Worm (Caenorhabditis elegans) whole organism, early embryonic: ENCODE data around the gene prp-6.

Experiments
- B0310.2 ChIP-seq: sonication (generic microtip); optimal IDR thresholded peaks from 2 replicates; lab custom pipeline; 2016; ENCODE audit warnings: mild to moderate bottlenecking, missing genetic modification characterization, missing compliant biosample characterization
- F13C5.2 ChIP-seq: sonication (generic microtip); optimal IDR thresholded peaks from 2 replicates; lab custom pipeline; 2017; ENCODE audit warnings: mild to moderate bottlenecking, missing genetic modification characterization, inconsistent platforms, missing compliant biosample characterization
- aly-1 ChIP-seq: sonication (generic microtip); optimal IDR thresholded peaks from 2 replicates; lab custom pipeline; 2016; ENCODE audit warnings: missing genetic modification characterization, missing compliant biosample characterization
- ama-1 ChIP-seq: fragments of 150-350 bp; optimal IDR thresholded peaks from 2 replicates; lab custom pipeline; 2014
- ceh-13 ChIP-seq: fragments of 200-800 bp; sonication (Bioruptor generic); optimal IDR thresholded peaks from 2 replicates; lab custom pipeline; 2018; ENCODE audit warnings: mild to moderate bottlenecking, missing genetic modification characterization, missing compliant biosample characterization
- ceh-36 ChIP-seq: sonication (generic microtip); optimal IDR thresholded peaks from 2 replicates; lab custom pipeline; 2016; ENCODE audit warnings: missing genetic modification characterization, inconsistent platforms, missing compliant biosample characterization
- ets-7 ChIP-seq: sonication (generic microtip); optimal IDR thresholded peaks from 2 replicates; lab custom pipeline; 2016; ENCODE audit warnings: missing genotype, missing genetic modification characterization, missing compliant biosample characterization
- flt-1 ChIP-seq: fragments of 200-800 bp; sonication (Bioruptor generic); IDR thresholded peaks from 2 replicates; pipeline ENCODE4 v1.3.6; 2022; ENCODE audit warnings: missing genetic modification characterization, missing compliant biosample characterization
- hmbx-1 ChIP-seq: sonication (generic microtip); optimal IDR thresholded peaks from 2 replicates; lab custom pipeline; 2016; ENCODE audit warnings: mild to moderate bottlenecking, missing genetic modification characterization, missing compliant biosample characterization
- hmg-4 ChIP-seq: fragments of 200-800 bp; sonication (Bioruptor generic); optimal IDR thresholded peaks from 2 replicates; lab custom pipeline; 2018; ENCODE audit warnings: mild to moderate bottlenecking, missing genetic modification characterization, missing compliant biosample characterization
- hnd-1 ChIP-seq: sonication (generic microtip); optimal IDR thresholded peaks from 2 replicates; lab custom pipeline; 2016; ENCODE audit warnings: missing genetic modification characterization, missing compliant biosample characterization
- pes-1 ChIP-seq: fragments of 200-800 bp; sonication (Bioruptor generic); IDR thresholded peaks from 2 replicates; pipeline ENCODE4 v1.3.6; 2022; ENCODE audit warnings: missing genetic modification reagents, missing genetic modification characterization, missing compliant biosample characterization
- scrt-1 ChIP-seq: fragments of 200-800 bp; sonication (Bioruptor generic); IDR thresholded peaks from 2 replicates; pipeline ENCODE4 v1.3.6; 2022; ENCODE audit warnings: missing genetic modification characterization, missing compliant biosample characterization
- sea-1 ChIP-seq: fragments of 200-800 bp; sonication (Bioruptor generic); conservative IDR thresholded peaks from 2 replicates; pipeline ENCODE4 v1.3.6; 2022; ENCODE audit warnings: missing genetic modification characterization, missing compliant biosample characterization
- tbx-11 ChIP-seq: fragments of 200-800 bp; sonication (Bioruptor generic); IDR thresholded peaks from 2 replicates; pipeline ENCODE4 v1.3.6; 2022; ENCODE audit warnings: missing genetic modification characterization, missing compliant biosample characterization
- tbx-37 ChIP-seq: fragments of 200-800 bp; sonication (Bioruptor generic); conservative IDR thresholded peaks from 2 replicates; pipeline ENCODE4 v1.3.6; 2022; ENCODE audit warnings: missing genetic modification reagents, missing genetic modification characterization, missing compliant biosample characterization
- tra-4 ChIP-seq: sonication (generic microtip); optimal IDR thresholded peaks from 2 replicates; lab custom pipeline; 2017; ENCODE audit warnings: missing genetic modification characterization, missing compliant biosample characterization

prp-6 gene

DNA sequence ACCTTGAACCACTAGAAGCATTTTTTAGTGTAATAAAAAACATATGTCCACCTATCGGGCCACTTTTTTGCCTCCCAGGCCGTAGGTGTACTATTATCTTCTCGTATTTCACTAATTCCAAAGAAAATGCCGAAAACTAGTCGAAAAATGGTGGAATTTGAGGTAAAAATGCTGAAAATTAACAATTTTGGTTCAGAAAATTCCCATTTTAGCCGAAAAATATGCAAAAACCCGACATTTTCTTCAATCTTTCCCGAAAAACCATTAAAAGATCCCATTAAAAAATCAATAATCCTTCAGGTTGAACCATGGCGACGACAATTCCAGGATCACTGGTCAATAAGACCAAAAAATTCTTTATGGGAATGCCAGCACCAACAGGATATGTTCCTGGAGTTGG is at the start of gene prp-6:
Gene prp-6, plus strand, starts transcription at position 301 of the 400 bp plus-strand sequence.
- no peak for TF ChIP-seq ets-7 (tag; lab: Kevin White, UChicago)
- no peak for TF ChIP-seq ceh-13 (GFP tag; lab: Kevin White, UChicago)
- no peak for TF ChIP-seq scrt-1 (GFP tag; lab: Robert Waterston, UW)
- TF ChIP-seq ceh-36 (tag; lab: Kevin White, UChicago) = no peak
- no peak for TF ChIP-seq sea-1 (GFP tag; lab: Robert Waterston, UW)
- TF ChIP-seq hmg-4 (GFP tag; lab: Kevin White, UChicago) = no peak
- no peak for TF ChIP-seq tbx-11 (GFP tag; lab: Robert Waterston, UW)
- no peak for TF ChIP-seq hmbx-1
- TF ChIP-seq flt-1 = no peak
- TF ChIP-seq aly-1 (tag; lab: Kevin White, UChicago) = no peak
- no peak for TF ChIP-seq B0310.2
- no peak for TF ChIP-seq tbx-37
- TF ChIP-seq tra-4 (tag; lab: Kevin White, UChicago) = no peak
- no peak for TF ChIP-seq pes-1 (GFP tag; lab: Robert Waterston, UW)
- no peak for TF ChIP-seq ama-1 (lab: Kevin White, UChicago)
- no peak for TF ChIP-seq hnd-1 (tag; lab: Kevin White, UChicago)
- TF ChIP-seq F13C5.2 (tag; lab: Kevin White, UChicago) = no peak

DNA sequence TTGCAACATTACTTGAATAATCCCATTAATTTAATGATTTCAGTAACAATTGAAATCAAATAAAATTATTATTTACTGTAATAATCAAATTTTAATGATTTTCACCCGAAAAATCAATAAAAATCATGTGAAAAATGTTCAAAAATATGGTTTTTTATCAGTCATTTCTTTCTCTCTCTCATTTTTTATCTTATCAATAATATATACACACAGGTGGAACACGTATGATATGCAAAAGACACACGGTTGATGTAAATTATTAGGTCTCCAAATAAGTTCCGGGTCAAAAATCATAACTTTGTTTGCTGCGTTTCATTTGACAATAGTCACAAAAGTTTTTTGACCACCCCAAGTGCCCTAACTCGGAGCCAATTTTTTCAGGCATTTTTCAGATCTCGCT is 44.1 kb upstream of the prp-6 start:
- no peak for TF ChIP-seq tra-4 (tag; lab: Kevin White, UChicago)
- no peak for TF ChIP-seq B0310.2

DNA sequence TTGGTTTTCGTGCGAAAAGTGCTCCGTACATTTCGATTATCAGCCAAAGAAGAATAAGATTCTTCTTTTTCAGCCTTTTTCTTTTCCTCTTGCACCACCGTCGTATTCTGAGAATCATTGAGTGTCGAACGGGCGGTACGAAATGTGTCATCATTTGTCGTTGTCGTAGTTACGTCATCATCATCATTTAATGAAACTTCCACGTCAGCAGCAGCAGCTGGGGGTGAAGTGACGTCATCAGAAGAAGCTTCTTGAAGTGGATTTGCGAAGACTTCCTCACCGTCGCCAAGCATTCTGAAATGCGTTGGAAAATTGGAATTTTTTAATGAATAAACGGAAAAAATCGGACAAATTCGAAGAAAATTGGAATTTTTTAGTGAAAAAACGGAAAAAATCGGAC is 42.5 kb upstream of the prp-6 start, which contains the start of gene snx-6:
Gene snx-6, minus strand, starts transcription at position 294 of the 400 bp plus-strand sequence.
- TF ChIP-seq ceh-13 (GFP tag; lab: Kevin White, UChicago) (no peak), hmg-4 (GFP tag; lab: Kevin White, UChicago) (no peak), pes-1 (GFP tag; lab: Robert Waterston, UW) (no peak), ceh-36 (tag; lab: Kevin White, UChicago) (no peak), hmbx-1 (no peak), flt-1 (no peak), hnd-1 (tag; lab: Kevin White, UChicago) (no peak), ets-7 (tag; lab: Kevin White, UChicago) (no peak), scrt-1 (GFP tag; lab: Robert Waterston, UW) (no peak), tbx-11 (GFP tag; lab: Robert Waterston, UW) (no peak), sea-1 (GFP tag; lab: Robert Waterston, UW) (no peak), tra-4 (tag; lab: Kevin White, UChicago) (no peak), aly-1 (tag; lab: Kevin White, UChicago) (no peak), B0310.2 (no peak), F13C5.2 (tag; lab: Kevin White, UChicago) (no peak)

DNA sequence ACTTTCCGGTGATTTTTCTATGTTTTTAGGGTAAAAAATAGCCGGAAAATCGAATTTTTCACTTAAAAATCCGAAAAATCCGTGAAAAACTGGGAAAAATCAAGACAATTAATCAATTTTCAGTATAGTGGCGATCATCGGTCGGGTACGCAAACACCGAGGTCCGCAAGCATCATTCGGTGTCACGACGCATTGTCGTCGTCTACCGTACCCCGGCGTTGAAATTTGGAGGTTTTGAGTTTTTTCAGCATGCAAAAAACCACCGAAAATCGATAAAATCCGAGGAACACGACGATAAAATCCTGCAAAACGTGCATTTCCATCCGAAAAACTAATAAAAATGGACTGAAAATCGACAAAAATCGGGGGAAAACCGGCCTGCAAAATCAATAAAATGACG is 40.5 kb upstream of the prp-6 start:
- TF ChIP-seq tra-4 (tag; lab: Kevin White, UChicago) (no peak), sea-1 (GFP tag; lab: Robert Waterston, UW) (no peak)

DNA sequence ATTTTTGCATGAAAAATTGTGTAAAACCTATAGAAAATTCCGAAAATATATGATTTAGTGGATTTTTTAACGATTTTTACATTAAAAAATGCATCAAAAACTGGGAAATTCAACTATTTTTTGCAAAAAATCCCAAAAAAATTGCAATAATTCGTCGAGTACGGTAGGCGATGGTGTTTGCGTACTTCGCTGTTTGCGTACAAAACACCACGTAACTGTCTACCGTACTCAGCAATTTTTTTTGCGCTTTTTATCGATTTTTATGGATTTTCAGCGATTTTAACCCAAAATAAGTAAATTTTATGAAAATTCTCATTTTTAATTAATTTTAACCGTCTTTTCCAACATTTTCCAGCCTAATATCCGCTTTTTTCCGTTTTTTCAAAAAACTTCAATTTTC is 39.3 kb upstream of the prp-6 start:
- TF ChIP-seq pes-1 (GFP tag; lab: Robert Waterston, UW) (no peak), aly-1 (tag; lab: Kevin White, UChicago) (no peak), F13C5.2 (tag; lab: Kevin White, UChicago) (no peak), ceh-36 (tag; lab: Kevin White, UChicago) (no peak), flt-1 (no peak), ets-7 (tag; lab: Kevin White, UChicago) (no peak), sea-1 (GFP tag; lab: Robert Waterston, UW) (no peak), tbx-37 (no peak), ama-1 (lab: Kevin White, UChicago) (no peak), ceh-13 (GFP tag; lab: Kevin White, UChicago) (no peak), tbx-11 (GFP tag; lab: Robert Waterston, UW) (no peak)

DNA sequence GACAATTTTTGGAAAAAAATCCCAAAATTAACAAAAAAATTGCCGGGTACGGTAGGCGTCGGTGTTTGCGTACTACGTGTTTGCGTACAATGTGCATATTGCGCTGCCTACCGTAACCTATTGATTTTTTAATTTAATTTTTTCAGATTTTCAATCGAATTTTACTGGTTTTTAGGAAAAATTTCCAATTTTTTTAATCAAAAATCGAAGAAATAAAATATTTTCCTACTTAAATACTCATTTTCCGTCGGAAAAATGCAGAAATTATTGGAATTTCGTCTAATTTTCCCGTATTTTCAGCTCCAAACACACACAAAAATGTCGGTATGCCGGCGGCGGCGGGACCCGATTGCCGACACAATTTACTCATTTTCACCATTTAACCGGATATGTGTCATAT is 36.3 kb upstream of the prp-6 start, which contains the start of gene Y59A8B.21:
Gene Y59A8B.21, plus strand, starts transcription at position 301 of the 400 bp plus-strand sequence.
- no peak for TF ChIP-seq B0310.2
- TF ChIP-seq flt-1 = no peak
- TF ChIP-seq tbx-11 (GFP tag; lab: Robert Waterston, UW) = no peak

DNA sequence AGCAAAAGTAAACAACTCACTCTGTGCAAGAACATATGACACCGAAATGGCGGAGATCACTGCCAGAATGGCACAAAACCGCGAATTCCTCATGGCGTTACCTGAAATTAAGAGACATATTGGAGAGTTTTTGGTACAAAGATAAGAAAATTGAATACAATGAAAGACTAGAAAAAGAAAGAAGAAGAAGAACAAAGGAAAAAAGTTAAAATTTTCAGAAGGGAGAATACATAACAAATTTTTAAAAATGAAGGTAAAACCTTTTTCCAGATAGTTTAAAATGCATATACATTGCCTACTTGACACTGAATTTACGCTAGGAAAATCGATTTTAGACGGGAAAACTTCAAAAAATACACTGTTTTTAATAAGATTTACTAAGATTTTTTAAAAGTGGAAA is 21.0 kb upstream of the prp-6 start, which contains the start of gene lon-8:
Gene lon-8, minus strand, starts transcription at position 101 of the 400 bp plus-strand sequence.
- TF ChIP-seq B0310.2 = no peak
- TF ChIP-seq ceh-13 (GFP tag; lab: Kevin White, UChicago) = no peak
- no peak for TF ChIP-seq ama-1 (lab: Kevin White, UChicago)
- no peak for TF ChIP-seq scrt-1 (GFP tag; lab: Robert Waterston, UW)
- TF ChIP-seq hnd-1 (tag; lab: Kevin White, UChicago) = no peak
- no peak for TF ChIP-seq hmg-4 (GFP tag; lab: Kevin White, UChicago)
- no peak for TF ChIP-seq pes-1 (GFP tag; lab: Robert Waterston, UW)
- no peak for TF ChIP-seq aly-1 (tag; lab: Kevin White, UChicago)
- no peak for TF ChIP-seq tbx-37
- no peak for TF ChIP-seq ets-7 (tag; lab: Kevin White, UChicago)
- TF ChIP-seq ceh-36 (tag; lab: Kevin White, UChicago) = no peak
- TF ChIP-seq hmbx-1 = no peak
- TF ChIP-seq F13C5.2 (tag; lab: Kevin White, UChicago) = no peak
- no peak for TF ChIP-seq flt-1
- TF ChIP-seq tra-4 (tag; lab: Kevin White, UChicago) = no peak
- no peak for TF ChIP-seq tbx-11 (GFP tag; lab: Robert Waterston, UW)
- TF ChIP-seq sea-1 (GFP tag; lab: Robert Waterston, UW) = no peak

DNA sequence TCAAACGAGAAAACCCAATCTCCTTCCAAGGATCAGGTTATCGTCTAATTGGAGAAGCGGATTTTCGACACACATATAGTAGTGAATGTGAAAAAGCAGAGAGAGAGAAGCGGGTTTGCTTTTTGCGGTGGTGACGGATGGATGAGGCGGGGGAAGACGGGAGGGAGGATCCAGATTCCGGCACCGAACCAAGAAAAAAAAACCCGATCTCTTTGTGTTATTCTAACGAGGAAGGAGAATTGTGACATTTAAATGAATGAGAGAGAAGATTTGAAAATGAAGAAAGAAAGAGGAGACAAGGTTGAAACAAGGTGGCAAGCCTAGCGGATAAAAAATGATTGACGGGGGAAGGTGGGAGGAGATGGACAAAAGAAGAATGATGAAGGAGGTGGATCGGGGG is 18.4 kb upstream of the prp-6 start:
- TF ChIP-seq ceh-36 (tag; lab: Kevin White, UChicago) (no peak), hmbx-1 (no peak), ama-1 (lab: Kevin White, UChicago) (no peak), tbx-11 (GFP tag; lab: Robert Waterston, UW) (no peak), B0310.2 (no peak), tra-4 (tag; lab: Kevin White, UChicago) (no peak), sea-1 (GFP tag; lab: Robert Waterston, UW) (no peak), hmg-4 (GFP tag; lab: Kevin White, UChicago) (no peak), tbx-37 (no peak), ets-7 (tag; lab: Kevin White, UChicago) (no peak)
